Worm (Caenorhabditis elegans) whole organism, L2 larva: ENCODE measurements around the gene T28F3.5.

Experiments
- ZK546.5 ChIP-seq: sonication (generic microtip); optimal IDR thresholded peaks from 2 replicates; lab custom pipeline; 2017; ENCODE audit warnings: missing biosample characterization, missing genetic modification characterization
- alr-1 ChIP-seq: fragments of 150-350 bp; optimal IDR thresholded peaks from 2 replicates; lab custom pipeline; 2014; ENCODE audit warnings: missing biosample characterization, missing genetic modification characterization
- ceh-82 ChIP-seq: fragments of 150-350 bp; optimal IDR thresholded peaks from 2 replicates; lab custom pipeline; 2014; ENCODE audit warnings: missing biosample characterization, missing genetic modification characterization
- elt-1 ChIP-seq: fragments of 150-350 bp; optimal IDR thresholded peaks from 2 replicates; lab custom pipeline; 2014; ENCODE audit warnings: missing biosample characterization, missing genetic modification characterization
- fos-1 ChIP-seq: fragments of 150-350 bp; optimal IDR thresholded peaks from 2 replicates; lab custom pipeline; 2014; ENCODE audit warnings: missing biosample characterization, missing genetic modification characterization
- lin-39 ChIP-seq: fragments of 150-350 bp; optimal IDR thresholded peaks from 2 replicates; lab custom pipeline; 2014; ENCODE audit warnings: missing biosample characterization, missing genetic modification reagents, missing genetic modification characterization
- lsy-2 ChIP-seq, 2 experiments: fragments of 150-350 bp in 1 of 2; sonication (generic microtip) in 1 of 2; optimal IDR thresholded peaks; 2 replicates each; lab custom pipeline; 2014 to 2017; ENCODE audit warnings: missing biosample characterization in 2 of 2, missing genetic modification characterization in 2 of 2
- nhr-129 ChIP-seq: fragments of 150-350 bp; optimal IDR thresholded peaks from 2 replicates; lab custom pipeline; 2014; ENCODE audit warnings: missing biosample characterization, missing genetic modification characterization
- nhr-237 ChIP-seq: fragments of 150-350 bp; optimal IDR thresholded peaks from 2 replicates; lab custom pipeline; 2014; ENCODE audit warnings: missing biosample characterization, missing genetic modification characterization
- snpc-4 ChIP-seq: fragments of 150-350 bp; optimal IDR thresholded peaks from 2 replicates; lab custom pipeline; 2014; ENCODE audit warnings: missing biosample characterization, missing genetic modification characterization
- unc-62 ChIP-seq: fragments of 150-350 bp; optimal IDR thresholded peaks from 2 replicates; lab custom pipeline; 2014; ENCODE audit warnings: missing biosample characterization, missing genetic modification reagents, missing genetic modification characterization
- ztf-11 ChIP-seq: sonication (generic microtip); optimal IDR thresholded peaks from 2 replicates; lab custom pipeline; 2017; ENCODE audit warnings: missing biosample characterization, missing genetic modification characterization

ce11 chrIV:17249691-17250181 lies 44.9 kb upstream of the T28F3.5 start, which contains the start of gene eelo-2:
- TF ChIP-seq unc-62 (GFP tag; lab: Kevin White, UChicago), result peak; percentile 68
- TF ChIP-seq alr-1 (tag; lab: Kevin White, UChicago), result no peak
- peak; percentile 91 for TF ChIP-seq nhr-237 (tag; lab: Kevin White, UChicago)
- peak; percentile 95 for TF ChIP-seq ceh-82 (tag; lab: Kevin White, UChicago)
- TF ChIP-seq ZK546.5 (tag; lab: Kevin White, UChicago), result peak; percentile 77
- peak; percentile 91 for TF ChIP-seq snpc-4 (tag; lab: Kevin White, UChicago)
- TF ChIP-seq lsy-2 (tag; optimal IDR thresholded peaks at IDR 0.05; lab: Kevin White, UChicago), result peak; percentile 96 to 97
- peak; percentile 98 for TF ChIP-seq fos-1 (tag; lab: Kevin White, UChicago)
- TF ChIP-seq nhr-129 (tag; lab: Kevin White, UChicago), result peak; percentile 98
- peak; percentile 62 for TF ChIP-seq lin-39 (tag; lab: Kevin White, UChicago)
- peak; percentile 74 for TF ChIP-seq elt-1 (tag; lab: Kevin White, UChicago)
- peak; percentile 62 for TF ChIP-seq ztf-11
